Fruit fly (Drosophila melanogaster) whole organism, embryonic: Measurements from ENCODE around the gene Vha16-5.

Source experiments
- CG10366 ChIP-seq: fragments of 200-800 bp; sonication (Bioruptor generic); IDR thresholded peaks from 2 replicates; pipeline ENCODE4 v1.3.6; 2022; ENCODE audit warnings: missing biosample characterization, missing genetic modification characterization
- CG12104 ChIP-seq: fragments of 200-800 bp; sonication (Bioruptor generic); optimal IDR thresholded peaks from 3 replicates; lab custom pipeline; 2016; ENCODE audit warnings: missing biosample characterization, missing genetic modification characterization
- CG12155 ChIP-seq: fragments of 200-800 bp; sonication (Bioruptor generic); optimal IDR thresholded peaks from 3 replicates; lab custom pipeline; 2016; ENCODE audit warnings: missing biosample characterization, missing genetic modification characterization
- CG12299 ChIP-seq: fragments of 200-800 bp; sonication (Bioruptor generic); optimal IDR thresholded peaks from 2 replicates; lab custom pipeline; 2018; ENCODE audit warnings: missing biosample characterization, mild to moderate bottlenecking, missing genetic modification characterization
- CG1647 ChIP-seq: fragments of 200-800 bp; sonication (Bioruptor generic); optimal IDR thresholded peaks from 3 replicates; lab custom pipeline; 2016; ENCODE audit warnings: missing biosample characterization, missing genetic modification characterization
- CG16813 ChIP-seq: fragments of 200-800 bp; sonication (Bioruptor generic); IDR thresholded peaks from 3 replicates; pipeline ENCODE4 v1.3.6; 2022; ENCODE audit warnings: missing biosample characterization, missing genetic modification characterization; ENCODE audit not compliant: partially characterized antibody
- CG17359 ChIP-seq: fragments of 200-800 bp; sonication (Bioruptor generic); optimal IDR thresholded peaks from 3 replicates; lab custom pipeline; 2018; ENCODE audit warnings: missing biosample characterization, mild to moderate bottlenecking, missing genetic modification characterization, moderate library complexity
- CG18262 ChIP-seq: fragments of 200-800 bp; optimal IDR thresholded peaks from 3 replicates; lab custom pipeline; 2019; ENCODE audit warnings: missing biosample characterization, mild to moderate bottlenecking, missing genetic modification characterization, moderate library complexity
- CG31441 ChIP-seq: fragments of 200-800 bp; sonication (Bioruptor generic); IDR thresholded peaks from 2 replicates; pipeline ENCODE4 v1.3.6; 2022; ENCODE audit warnings: missing biosample characterization, missing genetic modification characterization
- CG3847 ChIP-seq: fragments of 200-800 bp; sonication (Bioruptor generic); IDR thresholded peaks from 2 replicates; pipeline ENCODE4 v1.3.6; 2022; ENCODE audit warnings: missing biosample characterization, missing genetic modification characterization
- CG4730 ChIP-seq: fragments of 200-800 bp; sonication (Bioruptor generic); IDR thresholded peaks from 2 replicates; pipeline ENCODE4 v1.3.6; 2022; ENCODE audit warnings: missing biosample characterization, missing genetic modification characterization
- CG6175 ChIP-seq: fragments of 200-800 bp; sonication (Bioruptor generic); IDR thresholded peaks from 3 replicates; pipeline ENCODE4 v1.3.6; 2022; ENCODE audit warnings: missing biosample characterization, missing genetic modification characterization
- CG6765 ChIP-seq: fragments of 200-800 bp; sonication (Bioruptor generic); optimal IDR thresholded peaks from 3 replicates; lab custom pipeline; 2017; ENCODE audit warnings: missing biosample characterization, mild to moderate bottlenecking, missing genetic modification characterization
- CG7987 ChIP-seq: fragments of 200-800 bp; sonication (Bioruptor generic); optimal IDR thresholded peaks from 2 replicates; lab custom pipeline; 2018; ENCODE audit warnings: missing biosample characterization, mild to moderate bottlenecking, missing genetic modification characterization, moderate library complexity
- Gsc ChIP-seq: fragments of 200-800 bp; sonication (Bioruptor generic); IDR thresholded peaks from 2 replicates; pipeline ENCODE4 v1.3.6; 2022; ENCODE audit warnings: missing biosample characterization, missing genetic modification characterization
- H15 ChIP-seq: fragments of 200-800 bp; sonication (Bioruptor generic); IDR thresholded peaks from 3 replicates; pipeline ENCODE4 v1.3.6; 2022; ENCODE audit warnings: missing biosample characterization, missing genetic modification characterization
- HLH4C ChIP-seq: fragments of 200-800 bp; sonication (Bioruptor generic); IDR thresholded peaks from 3 replicates; pipeline ENCODE4 v1.3.6; 2022; ENCODE audit warnings: missing biosample characterization, missing genetic modification characterization; ENCODE audit not compliant: partially characterized antibody
- Hmr ChIP-seq: fragments of 200-800 bp; sonication (Bioruptor generic); optimal IDR thresholded peaks from 3 replicates; lab custom pipeline; 2017; ENCODE audit warnings: mild to moderate bottlenecking, missing biosample characterization, missing genetic modification reagents, missing genetic modification characterization
- Hr51 ChIP-seq, 2 experiments: fragments of 200-800 bp; sonication (Bioruptor generic); optimal IDR thresholded peaks; 2 replicates in 1 of 2; 3 replicates in 1 of 2; lab custom pipeline; 2016 to 2018; ENCODE audit warnings: missing biosample characterization in 2 of 2, missing genetic modification characterization in 2 of 2, mild to moderate bottlenecking in 1 of 2, moderate library complexity in 1 of 2
- Lim3 ChIP-seq: fragments of 200-800 bp; sonication (Bioruptor generic); IDR thresholded peaks from 2 replicates; pipeline ENCODE4 v1.3.6; 2022; ENCODE audit warnings: missing biosample characterization, missing genetic modification characterization
- Max ChIP-seq: fragments of 200-800 bp; sonication (Bioruptor generic); optimal IDR thresholded peaks from 2 replicates; lab custom pipeline; 2016; ENCODE audit warnings: missing biosample characterization, mild to moderate bottlenecking, missing genetic modification characterization
- Myb ChIP-seq: fragments of 200-800 bp; sonication (Bioruptor generic); optimal IDR thresholded peaks from 2 replicates; lab custom pipeline; 2016; ENCODE audit warnings: missing biosample characterization, missing genetic modification characterization
- NFAT ChIP-seq: fragments of 200-800 bp; sonication (Bioruptor generic); IDR thresholded peaks from 2 replicates; pipeline ENCODE4 v1.3.6; 2022; ENCODE audit warnings: missing biosample characterization, missing genetic modification characterization
- Neu2 ChIP-seq: fragments of 200-800 bp; sonication (Bioruptor generic); optimal IDR thresholded peaks from 3 replicates; lab custom pipeline; 2016; ENCODE audit warnings: missing biosample characterization, missing genetic modification characterization, borderline replicate concordance
- Nf-YB ChIP-seq: fragments of 200-800 bp; sonication (Bioruptor generic); optimal IDR thresholded peaks from 3 replicates; lab custom pipeline; 2019; ENCODE audit warnings: missing biosample characterization, mild to moderate bottlenecking, missing genetic modification characterization, moderate library complexity
- Pdp1 ChIP-seq, 2 experiments: fragments of 200-800 bp; sonication (Bioruptor generic); optimal IDR thresholded peaks; 3 replicates each; lab custom pipeline; 2016; ENCODE audit warnings: missing biosample characterization in 2 of 2, missing genetic modification characterization in 2 of 2, mild to moderate bottlenecking in 1 of 2, moderate library complexity in 1 of 2
- Ravus ChIP-seq: fragments of 200-800 bp; sonication (Bioruptor generic); IDR thresholded peaks from 2 replicates; pipeline ENCODE4 v1.3.6; 2022; ENCODE audit warnings: missing biosample characterization, missing genetic modification characterization
- TFAM ChIP-seq: fragments of 200-800 bp; sonication (Bioruptor generic); optimal IDR thresholded peaks from 2 replicates; lab custom pipeline; 2017; ENCODE audit warnings: missing biosample characterization, missing genetic modification characterization, inconsistent platforms
- Xbp1 ChIP-seq: fragments of 200-800 bp; sonication (Bioruptor generic); optimal IDR thresholded peaks from 3 replicates; lab custom pipeline; 2016; ENCODE audit warnings: missing biosample characterization, mild to moderate bottlenecking, missing genetic modification characterization
- ac ChIP-seq: fragments of 200-800 bp; sonication (Bioruptor generic); optimal IDR thresholded peaks from 3 replicates; lab custom pipeline; 2017; ENCODE audit warnings: missing biosample characterization, mild to moderate bottlenecking, missing genetic modification characterization
- al ChIP-seq: fragments of 200-800 bp; sonication (Bioruptor generic); IDR thresholded peaks from 2 replicates; pipeline ENCODE4 v1.3.6; 2022; ENCODE audit warnings: missing biosample characterization, missing genetic modification characterization
- cato ChIP-seq: fragments of 200-800 bp; sonication (Bioruptor generic); optimal IDR thresholded peaks from 2 replicates; lab custom pipeline; 2016; ENCODE audit warnings: missing biosample characterization, missing genetic modification characterization, borderline replicate concordance
- caup ChIP-seq: fragments of 200-800 bp; sonication (Bioruptor generic); optimal IDR thresholded peaks from 3 replicates; lab custom pipeline; 2017; ENCODE audit warnings: missing biosample characterization, mild to moderate bottlenecking, missing genetic modification characterization, moderate library complexity; ENCODE audit not compliant: severe bottlenecking
- croc ChIP-seq: fragments of 200-800 bp; sonication (Bioruptor generic); conservative IDR thresholded peaks from 3 replicates; pipeline ENCODE4 v1.3.6; 2022; ENCODE audit warnings: missing biosample characterization, missing genetic modification characterization
- ems ChIP-seq: fragments of 200-800 bp; sonication (Bioruptor generic); optimal IDR thresholded peaks from 3 replicates; lab custom pipeline; 2016; ENCODE audit warnings: missing biosample characterization, missing genetic modification characterization
- exex ChIP-seq: fragments of 200-800 bp; sonication (Bioruptor generic); optimal IDR thresholded peaks from 4 replicates; lab custom pipeline; 2018; ENCODE audit warnings: missing biosample characterization, mild to moderate bottlenecking, missing genetic modification characterization, moderate library complexity
- fd64A ChIP-seq: fragments of 200-800 bp; sonication (Bioruptor generic); optimal IDR thresholded peaks from 3 replicates; lab custom pipeline; 2018; ENCODE audit warnings: missing biosample characterization, mild to moderate bottlenecking, missing genetic modification characterization
- grn ChIP-seq: fragments of 200-800 bp; sonication (Bioruptor generic); optimal IDR thresholded peaks from 3 replicates; lab custom pipeline; 2017; ENCODE audit warnings: missing biosample characterization, missing genetic modification characterization
- gt ChIP-seq: fragments of 200-800 bp; sonication (Bioruptor generic); IDR thresholded peaks from 2 replicates; pipeline ENCODE4 v1.3.6; 2022; ENCODE audit warnings: missing biosample characterization, missing genetic modification characterization
- kah ChIP-seq: fragments of 200-800 bp; sonication (Bioruptor generic); optimal IDR thresholded peaks from 2 replicates; lab custom pipeline; 2018; ENCODE audit warnings: missing biosample characterization, mild to moderate bottlenecking, missing genetic modification characterization
- mirr ChIP-seq: fragments of 200-800 bp; sonication (Bioruptor generic); optimal IDR thresholded peaks from 3 replicates; lab custom pipeline; 2018; ENCODE audit warnings: missing biosample characterization, mild to moderate bottlenecking, missing genetic modification characterization
- pfk ChIP-seq: fragments of 200-800 bp; sonication (Bioruptor generic); optimal IDR thresholded peaks from 2 replicates; lab custom pipeline; 2018; ENCODE audit warnings: missing biosample characterization, mild to moderate bottlenecking, missing genetic modification characterization, moderate library complexity
- pros ChIP-seq: fragments of 200-800 bp; sonication (Bioruptor generic); optimal IDR thresholded peaks from 3 replicates; lab custom pipeline; 2019; ENCODE audit warnings: missing biosample characterization, mild to moderate bottlenecking, missing genetic modification characterization, moderate library complexity
- ranshi ChIP-seq: fragments of 200-800 bp; sonication (Bioruptor generic); IDR thresholded peaks from 2 replicates; pipeline ENCODE4 v1.3.6; 2022; ENCODE audit warnings: missing biosample characterization, missing genetic modification characterization
- sens ChIP-seq: fragments of 200-800 bp; sonication (Bioruptor generic); peaks from one replicate; lab custom pipeline; 2016; ENCODE audit warnings: missing biosample characterization, missing genetic modification characterization
- stwl ChIP-seq: fragments of 200-800 bp; sonication (Bioruptor generic); optimal IDR thresholded peaks from 3 replicates; lab custom pipeline; 2018; ENCODE audit warnings: missing biosample characterization, mild to moderate bottlenecking, missing genetic modification characterization, moderate library complexity
- toy ChIP-seq: fragments of 200-800 bp; sonication (Bioruptor generic); IDR thresholded peaks from 2 replicates; pipeline ENCODE4 v1.3.6; 2022; ENCODE audit warnings: missing biosample characterization, missing genetic modification characterization
- unc-4 ChIP-seq: fragments of 200-800 bp; sonication (Bioruptor generic); IDR thresholded peaks from 2 replicates; pipeline ENCODE4 v1.3.6; 2022; ENCODE audit warnings: missing biosample characterization, missing genetic modification characterization; ENCODE audit not compliant: partially characterized antibody
- wdn ChIP-seq: fragments of 200-800 bp; sonication (Bioruptor generic); IDR thresholded peaks from 2 replicates; pipeline ENCODE4 v1.3.6; 2022; ENCODE audit warnings: missing biosample characterization, missing genetic modification characterization
- zen ChIP-seq: fragments of 200-800 bp; sonication (Bioruptor generic); optimal IDR thresholded peaks from 3 replicates; lab custom pipeline; 2018; ENCODE audit warnings: missing biosample characterization, mild to moderate bottlenecking, missing genetic modification characterization, moderate library complexity

Gene Vha16-5

dm6 chr2L:10703281-10703680, 33.6 kb downstream of the Vha16-5 start, which contains the start of gene CG6415 (continued):
- peak; percentile 81 for TF ChIP-seq CG18262 (tag; lab: Kevin White, UChicago)
- TF ChIP-seq al (GFP tag; lab: Robert Waterston, UW) = peak; percentile 32; the same call in 1 of the 2 replicates
- peak; percentile 21 for TF ChIP-seq kah (GFP tag; lab: Kevin White, UChicago)
- TF ChIP-seq CG6175 (GFP tag; lab: Robert Waterston, UW) = no peak
- 0 out of 2 replicates have a peak, but pooled peaks have one; percentile 39 for TF ChIP-seq Gsc (GFP tag; lab: Robert Waterston, UW)
- peak; percentile 38 to 77 for TF ChIP-seq Pdp1 (GFP tag; optimal IDR thresholded peaks at IDR 0.05; lab: Kevin White, UChicago)
- TF ChIP-seq zen (tag; lab: Kevin White, UChicago) = peak; percentile 81
- TF ChIP-seq CG3847 (GFP tag; lab: Robert Waterston, UW) = peak; percentile 54
- peak; percentile 5 for TF ChIP-seq Neu2 (GFP tag; lab: Kevin White, UChicago)
- peak; percentile 64 for TF ChIP-seq croc (GFP tag; lab: Robert Waterston, UW)
- peak; percentile 44 for TF ChIP-seq CG6765 (GFP tag; lab: Kevin White, UChicago)
- TF ChIP-seq stwl (tag; lab: Kevin White, UChicago) = no peak
- TF ChIP-seq CG12104 (GFP tag; lab: Kevin White, UChicago) = peak; percentile 54
- peak; percentile 70 for TF ChIP-seq CG12155 (GFP tag; lab: Kevin White, UChicago)
- peak; percentile 34 for TF ChIP-seq fd64A
- no peak for TF ChIP-seq ac
- TF ChIP-seq CG1647 (GFP tag; lab: Kevin White, UChicago) = peak; percentile 25
- TF ChIP-seq pros = no peak
- no peak for TF ChIP-seq unc-4 (GFP tag; lab: Robert Waterston, UW)
- no peak for TF ChIP-seq CG16813 (GFP tag; lab: Robert Waterston, UW)
- 0 out of 2 replicates have a peak, but pooled peaks have one; percentile 30 for TF ChIP-seq toy (GFP tag; lab: Robert Waterston, UW)
- TF ChIP-seq Hmr (GFP tag; lab: Kevin White, UChicago) = peak; percentile 72
- peak; percentile 64 for TF ChIP-seq ranshi (GFP tag; lab: Robert Waterston, UW)
- TF ChIP-seq TFAM = peak; percentile 36
- no peak for TF ChIP-seq CG12299 (tag; lab: Kevin White, UChicago)
- TF ChIP-seq Xbp1 (GFP tag; lab: Kevin White, UChicago) = peak; percentile 76
- TF ChIP-seq CG7987 (GFP tag; lab: Kevin White, UChicago) = no peak
- peak in 1 of 2 experiments; percentile 63 for TF ChIP-seq Hr51 (GFP tag; optimal IDR thresholded peaks at IDR 0.05; lab: Kevin White, UChicago)
- TF ChIP-seq pfk (GFP tag; lab: Kevin White, UChicago) = no peak
- peak; percentile 4; the same call in 1 of the 2 replicates for TF ChIP-seq Ravus (GFP tag; lab: Robert Waterston, UW)
- peak; percentile 3 for TF ChIP-seq Max (GFP tag; lab: Kevin White, UChicago)
- TF ChIP-seq CG17359 (tag; lab: Kevin White, UChicago) = peak; percentile 77
- peak; percentile 76 for TF ChIP-seq CG31441 (GFP tag; lab: Robert Waterston, UW)
- TF ChIP-seq CG10366 (GFP tag; lab: Robert Waterston, UW) = peak; percentile 68
- peak; percentile 45 for TF ChIP-seq Myb (GFP tag; lab: Kevin White, UChicago)

- TF ChIP-seq NFAT (GFP tag; lab: Robert Waterston, UW) = no peak
- peak; percentile 45 for TF ChIP-seq exex (tag; lab: Kevin White, UChicago)
- no peak for TF ChIP-seq wdn (GFP tag; lab: Robert Waterston, UW)
- TF ChIP-seq Lim3 = peak; percentile 73; the same call in 1 of the 2 replicates
- TF ChIP-seq ems (GFP tag; lab: Kevin White, UChicago) = no peak
- TF ChIP-seq sens = peak; percentile 53
- peak; percentile 2 for TF ChIP-seq caup
- TF ChIP-seq grn (GFP tag; lab: Kevin White, UChicago) = peak; percentile 6
- no peak for TF ChIP-seq gt
- no peak for TF ChIP-seq Nf-YB (GFP tag; lab: Kevin White, UChicago)
- no peak for TF ChIP-seq cato (GFP tag; lab: Kevin White, UChicago)
- no peak for TF ChIP-seq H15 (GFP tag; lab: Robert Waterston, UW)
- peak; percentile 69 for TF ChIP-seq mirr (GFP tag; lab: Kevin White, UChicago)
- TF ChIP-seq HLH4C (GFP tag; lab: Robert Waterston, UW) = no peak
- TF ChIP-seq CG4730 (GFP tag; lab: Robert Waterston, UW) = no peak
Observed at dm6 chr2L:10701499-10702062, 35.3 kb downstream of the Vha16-5 start, which contains the start of gene Lip1. TSS of gene Lip1 (minus strand) at chr2L:10701544.
